Worm (Caenorhabditis elegans): ENCODE data around the gene pus-1.

Gene pus-1

DNA sequence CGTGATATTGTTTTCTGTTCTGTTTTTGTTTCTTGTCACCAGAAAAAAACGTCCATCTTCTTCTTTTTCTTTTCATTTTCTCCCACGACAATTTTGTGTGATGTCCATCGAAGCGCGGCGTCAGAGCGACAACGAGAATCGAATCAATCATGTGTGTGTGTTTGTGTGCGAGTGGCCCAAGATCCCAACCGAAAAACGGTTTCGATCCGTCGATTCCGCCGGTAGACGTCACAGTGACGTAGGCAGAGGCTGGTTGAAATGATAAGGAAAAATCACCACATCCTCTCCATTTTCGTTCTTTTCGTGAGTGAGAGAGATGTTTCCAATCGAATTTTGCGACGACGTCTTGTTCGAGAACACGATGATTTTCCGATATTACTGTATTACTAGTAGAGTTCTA, 14.2 kb downstream of the pus-1 start:
- TF ChIP-seq dao-5 (tag; optimal IDR thresholded peaks at IDR 0.05) = no peak
- no peak for TF ChIP-seq him-1 (tag; optimal IDR thresholded peaks at IDR 0.05)
- no peak for TF ChIP-seq W03F9.2 (tag; optimal IDR thresholded peaks at IDR 0.05)

DNA sequence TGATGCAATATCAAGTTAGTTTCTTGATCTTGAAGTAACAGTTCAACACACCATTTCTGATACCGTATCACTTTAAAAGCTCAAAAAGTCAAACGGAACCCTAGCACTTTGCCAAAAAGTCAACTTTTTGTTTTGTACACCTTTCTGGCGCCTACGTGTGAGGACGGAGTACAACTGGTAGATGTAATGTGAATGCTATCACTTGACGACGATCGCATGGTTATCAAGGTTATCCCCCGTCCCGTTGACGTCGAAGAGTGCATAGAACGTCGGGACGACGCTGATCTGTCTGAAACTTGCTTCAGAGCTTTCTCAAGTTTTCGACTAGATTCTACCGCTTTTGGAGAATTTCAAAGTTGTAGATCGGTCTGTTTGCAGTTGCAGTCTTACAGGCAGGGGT, 14.8 kb downstream of the pus-1 start:
- no peak for TF ChIP-seq dao-5 (tag; optimal IDR thresholded peaks at IDR 0.05)
- no peak for TF ChIP-seq W03F9.2 (tag; optimal IDR thresholded peaks at IDR 0.05)
- TF ChIP-seq him-1 (tag; optimal IDR thresholded peaks at IDR 0.05) = no peak

DNA sequence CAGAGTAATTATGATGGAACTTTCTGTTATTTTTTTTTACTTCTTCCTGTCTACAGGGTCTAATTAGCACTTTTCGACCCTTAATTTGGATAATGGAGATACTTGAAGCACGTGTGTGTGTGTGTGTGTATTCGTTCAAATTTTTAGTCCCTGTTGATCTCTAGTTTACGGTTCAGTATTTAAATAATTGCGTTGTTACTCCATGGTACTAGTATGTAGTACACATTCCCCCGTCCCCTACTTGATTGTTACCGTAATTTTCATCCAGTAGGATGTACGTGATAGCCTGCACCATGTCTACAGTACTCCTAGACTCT, 15.5 kb downstream of the pus-1 start:
- TF ChIP-seq him-1 (tag; optimal IDR thresholded peaks at IDR 0.05) (no peak), dao-5 (tag; optimal IDR thresholded peaks at IDR 0.05) (no peak), W03F9.2 (tag; optimal IDR thresholded peaks at IDR 0.05) (no peak)

DNA sequence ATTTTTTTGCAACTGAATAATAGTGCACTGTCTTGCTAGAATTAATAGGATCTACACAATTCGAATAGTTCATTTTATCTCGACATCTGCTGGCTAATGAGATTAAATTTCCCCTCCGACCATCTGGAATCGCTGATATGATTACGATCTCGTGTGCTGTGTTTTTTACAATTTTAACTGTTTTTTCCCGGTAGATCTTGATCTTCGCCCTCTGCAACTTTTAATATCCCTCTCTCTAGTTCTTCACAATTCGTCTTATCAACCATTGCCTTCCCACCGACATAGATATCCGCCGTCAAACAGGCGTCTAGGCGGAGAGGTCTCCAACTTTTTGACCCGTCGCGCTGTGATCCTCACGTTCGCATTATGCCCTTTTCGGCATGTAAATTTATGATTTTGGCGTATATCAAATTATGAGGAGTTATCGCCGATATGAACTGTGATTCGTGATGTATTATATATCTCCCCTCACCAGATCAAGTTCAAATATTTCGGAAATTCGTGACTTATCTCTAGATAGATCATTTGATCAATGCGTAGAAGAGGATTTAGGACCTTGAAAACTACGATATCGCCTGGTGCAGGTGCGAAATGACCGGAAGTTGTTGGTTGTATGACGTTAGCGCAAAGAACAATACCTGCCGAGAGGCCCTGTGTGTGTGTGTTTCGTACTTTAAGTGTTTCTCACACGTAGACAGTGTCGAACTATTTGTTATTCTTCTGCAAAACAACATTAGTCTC, 16.0 kb downstream of the pus-1 start:
- no peak for TF ChIP-seq W03F9.2 (tag; optimal IDR thresholded peaks at IDR 0.05)
- no peak for TF ChIP-seq dao-5 (tag; optimal IDR thresholded peaks at IDR 0.05)
- TF ChIP-seq him-1 (tag; optimal IDR thresholded peaks at IDR 0.05) = no peak

DNA sequence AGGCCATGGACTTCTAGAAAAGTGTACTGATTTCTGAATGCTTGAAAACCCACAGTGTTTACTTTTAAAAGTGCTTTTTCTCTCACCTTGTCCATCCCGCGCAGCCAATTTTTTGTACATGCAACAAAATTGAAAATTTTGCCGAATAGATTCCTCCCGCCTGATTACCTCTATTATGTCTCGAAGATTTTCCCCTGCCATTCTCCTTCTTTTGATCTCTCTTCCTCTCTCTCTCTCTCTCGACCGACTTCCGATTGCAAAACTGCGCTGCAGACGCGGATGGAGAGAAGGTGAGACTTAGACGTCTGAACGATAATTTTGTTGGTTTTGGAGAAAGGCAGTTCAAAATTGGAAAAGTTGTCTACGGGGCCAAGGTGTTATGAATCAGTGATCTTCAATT, 20.3 kb downstream of the pus-1 start:
- TF ChIP-seq W03F9.2 (tag; optimal IDR thresholded peaks at IDR 0.05) (no peak), him-1 (tag; optimal IDR thresholded peaks at IDR 0.05) (no peak), dao-5 (tag; optimal IDR thresholded peaks at IDR 0.05) (no peak)

DNA sequence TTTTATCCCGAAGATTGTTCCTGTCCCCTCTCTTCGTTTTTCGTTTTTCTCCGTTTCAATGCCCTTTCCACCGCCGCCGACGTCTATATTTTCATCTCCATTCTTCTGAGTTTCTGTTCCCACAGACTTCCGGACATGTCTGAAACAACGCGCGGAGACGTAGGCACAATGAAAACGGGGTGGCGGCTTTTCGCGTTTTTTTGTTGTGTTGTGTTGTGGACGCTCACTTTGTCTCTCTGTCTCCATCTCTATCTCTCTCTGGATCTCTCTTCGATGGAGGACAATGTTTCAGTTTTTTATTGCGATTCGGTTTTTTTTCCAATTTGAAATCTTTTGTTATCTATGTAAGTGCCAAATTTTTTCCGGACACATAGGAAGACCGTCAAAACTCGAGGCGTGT, 34.8 kb downstream of the pus-1 start:
- TF ChIP-seq him-1 (tag; optimal IDR thresholded peaks at IDR 0.05) = no peak
- TF ChIP-seq dao-5 (tag; optimal IDR thresholded peaks at IDR 0.05) = no peak
- no peak for TF ChIP-seq W03F9.2 (tag; optimal IDR thresholded peaks at IDR 0.05)

DNA sequence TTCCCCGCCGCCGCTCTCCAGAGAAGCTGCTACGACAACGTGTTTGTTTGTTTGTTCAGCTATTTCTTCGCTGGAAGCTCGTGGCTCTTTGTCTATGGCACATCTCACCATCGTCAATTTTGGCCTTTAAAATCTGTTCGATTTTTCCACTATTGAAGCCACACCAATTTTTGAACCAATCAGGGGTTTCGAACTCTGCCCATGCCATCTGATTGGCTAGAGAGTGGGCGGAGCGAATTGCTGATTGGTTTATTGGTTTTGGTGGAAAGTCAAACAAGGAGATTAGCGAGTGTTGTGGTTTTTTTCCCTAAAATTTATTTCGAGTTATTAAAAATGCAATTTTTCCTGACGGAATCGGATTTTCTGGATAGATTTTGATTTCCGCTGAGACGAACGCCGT, 38.6 kb downstream of the pus-1 start:
- TF ChIP-seq him-1 (tag; optimal IDR thresholded peaks at IDR 0.05) (no peak), W03F9.2 (tag; optimal IDR thresholded peaks at IDR 0.05) (no peak), dao-5 (tag; optimal IDR thresholded peaks at IDR 0.05) (no peak)

DNA sequence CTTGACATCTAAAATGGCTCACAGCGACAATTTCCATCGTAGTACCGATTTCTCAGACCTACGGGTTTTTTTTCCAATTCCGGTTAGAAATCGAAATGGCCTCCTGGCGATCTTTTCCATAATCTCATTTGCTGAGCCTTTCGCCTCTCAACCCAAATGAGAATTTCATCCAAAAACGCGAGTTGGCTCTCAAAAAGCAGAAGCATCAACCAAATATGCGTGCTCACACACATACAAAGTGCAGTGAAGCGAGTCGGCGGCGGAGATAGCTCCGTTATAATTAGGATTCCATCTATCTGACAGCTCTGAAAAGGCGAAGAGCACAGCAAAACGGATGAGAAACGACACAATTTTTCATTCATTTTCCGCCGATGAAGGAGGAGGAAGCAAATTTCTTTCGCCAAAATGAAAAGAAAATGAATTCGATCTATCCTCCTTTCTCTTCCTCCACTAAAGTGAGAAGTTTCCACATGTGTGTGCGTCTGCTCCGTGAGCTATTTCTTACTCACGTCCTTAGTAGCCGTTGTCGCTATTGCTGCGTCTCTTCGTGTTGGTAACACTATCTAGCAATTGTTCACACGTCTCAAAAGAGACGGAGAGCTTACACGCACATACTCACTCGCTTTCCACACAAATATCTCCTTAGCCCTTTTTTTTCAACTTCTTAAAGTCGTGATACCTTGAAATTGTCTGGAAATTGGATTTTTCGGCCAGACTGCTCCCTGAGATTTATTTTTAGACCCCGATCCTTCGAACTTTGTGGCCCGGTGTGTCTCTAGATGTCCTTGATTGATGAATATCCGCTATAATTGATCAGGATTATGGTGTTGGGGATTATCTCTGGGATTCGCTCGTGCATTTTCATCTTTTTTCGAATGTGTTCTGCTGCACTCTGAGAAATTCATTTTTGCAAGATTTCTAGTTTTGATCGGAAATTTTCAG, 42.4 kb downstream of the pus-1 start:
- TF ChIP-seq him-1 (tag; optimal IDR thresholded peaks at IDR 0.05) = no peak
- TF ChIP-seq W03F9.2 (tag; optimal IDR thresholded peaks at IDR 0.05) = no peak
- TF ChIP-seq dao-5 (tag; optimal IDR thresholded peaks at IDR 0.05) = no peak

DNA sequence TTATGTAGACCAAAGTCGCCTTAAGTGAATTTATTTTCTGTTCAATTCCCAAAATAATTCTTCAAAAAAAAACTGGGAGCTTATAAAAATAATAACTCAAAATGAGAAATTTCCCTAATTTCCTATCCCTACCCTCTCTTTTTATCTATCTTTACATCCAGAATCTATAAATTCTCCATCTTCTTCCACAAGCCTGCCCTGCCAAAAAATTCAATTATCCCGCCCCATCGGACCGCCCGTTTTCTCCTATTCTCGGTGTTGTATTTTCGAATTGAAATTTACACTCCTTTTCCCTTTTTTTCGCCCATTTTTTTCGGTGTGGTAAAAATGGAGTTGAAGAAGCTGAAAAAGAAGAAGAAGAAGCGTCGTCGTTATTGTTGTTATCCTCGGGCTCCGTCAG, 45.3 kb downstream of the pus-1 start:
- TF ChIP-seq W03F9.2 (tag; optimal IDR thresholded peaks at IDR 0.05) (no peak), him-1 (tag; optimal IDR thresholded peaks at IDR 0.05) (no peak), dao-5 (tag; optimal IDR thresholded peaks at IDR 0.05) (no peak)

DNA sequence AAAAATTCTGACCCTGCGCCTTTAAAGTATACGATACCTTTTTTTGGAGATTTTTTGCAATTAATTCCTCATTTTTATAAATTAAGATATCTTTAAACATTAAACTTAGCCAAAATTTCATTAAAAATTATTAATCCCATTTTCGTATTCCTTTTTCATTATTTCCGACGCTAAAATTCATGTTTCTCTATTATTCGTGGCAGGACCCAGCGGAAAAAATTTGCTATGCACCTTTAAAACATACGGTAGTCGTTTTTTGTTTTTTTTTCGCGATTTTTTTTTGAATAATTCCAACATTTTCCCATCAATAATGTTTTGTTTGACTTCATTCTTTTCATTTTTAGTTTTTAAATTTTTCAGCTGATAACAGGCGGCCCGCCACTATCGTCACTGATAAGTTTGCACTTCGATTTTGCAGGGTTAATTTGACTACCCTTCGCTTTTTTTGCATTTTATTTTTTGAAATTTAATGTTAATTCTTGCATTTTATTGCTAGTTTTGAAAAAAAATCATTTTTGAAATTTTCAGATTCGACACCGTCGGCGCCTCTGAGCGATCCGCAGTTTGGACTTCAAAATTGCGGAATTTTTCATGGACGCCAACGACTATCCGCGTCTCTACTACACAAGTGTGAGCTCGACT, 47.6 kb downstream of the pus-1 start, which contains the start of gene dkf-2:
Gene dkf-2 (plus strand): TSS at position 592 of the 642 bp plus-strand sequence.
- TF ChIP-seq dao-5 (tag; optimal IDR thresholded peaks at IDR 0.05) = no peak
- TF ChIP-seq W03F9.2 (tag; optimal IDR thresholded peaks at IDR 0.05) = no peak
- TF ChIP-seq him-1 (tag; optimal IDR thresholded peaks at IDR 0.05) = no peak

DNA sequence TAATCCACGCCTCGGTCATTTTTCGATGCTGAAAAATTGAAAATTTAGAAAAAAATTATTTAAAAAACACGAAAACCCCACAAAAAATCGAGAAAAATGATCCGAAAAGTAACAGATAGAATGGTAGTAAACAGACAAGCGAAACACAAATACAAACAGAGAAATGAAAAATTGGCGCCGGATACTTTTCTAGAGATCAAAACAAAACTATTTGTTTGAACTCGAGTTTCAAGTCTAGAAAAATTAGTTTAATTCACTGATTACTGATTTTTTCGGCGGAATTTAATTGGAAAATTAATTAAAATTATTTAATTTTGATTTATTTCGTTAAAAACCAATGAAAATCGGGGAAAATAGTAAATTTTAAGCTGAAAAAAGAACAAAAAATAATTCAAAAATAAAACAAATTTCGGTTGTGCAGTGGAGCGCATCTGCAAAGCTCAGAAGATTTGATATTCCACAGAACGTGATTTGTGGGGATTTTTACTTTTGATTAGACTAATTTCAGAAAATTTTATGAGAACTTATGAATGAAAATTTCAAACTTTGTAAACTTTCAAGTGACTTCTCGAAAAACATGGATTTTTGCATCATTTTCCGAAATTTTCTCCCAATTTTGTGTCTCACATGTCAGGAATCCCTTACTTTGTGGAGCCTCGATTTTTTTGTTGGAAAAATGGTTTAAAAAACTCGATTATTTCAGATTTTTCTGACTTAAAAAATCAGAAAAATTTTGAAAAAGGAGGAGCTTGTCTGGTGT, 48.3 kb downstream of the pus-1 start, which contains the start of gene gyg-2:
Gene gyg-2 (minus strand): TSS at position 28 of the 760 bp plus-strand sequence.
- TF ChIP-seq W03F9.2 (tag; optimal IDR thresholded peaks at IDR 0.05) (no peak), dao-5 (tag; optimal IDR thresholded peaks at IDR 0.05) (no peak), him-1 (tag; optimal IDR thresholded peaks at IDR 0.05) (no peak)

DNA sequence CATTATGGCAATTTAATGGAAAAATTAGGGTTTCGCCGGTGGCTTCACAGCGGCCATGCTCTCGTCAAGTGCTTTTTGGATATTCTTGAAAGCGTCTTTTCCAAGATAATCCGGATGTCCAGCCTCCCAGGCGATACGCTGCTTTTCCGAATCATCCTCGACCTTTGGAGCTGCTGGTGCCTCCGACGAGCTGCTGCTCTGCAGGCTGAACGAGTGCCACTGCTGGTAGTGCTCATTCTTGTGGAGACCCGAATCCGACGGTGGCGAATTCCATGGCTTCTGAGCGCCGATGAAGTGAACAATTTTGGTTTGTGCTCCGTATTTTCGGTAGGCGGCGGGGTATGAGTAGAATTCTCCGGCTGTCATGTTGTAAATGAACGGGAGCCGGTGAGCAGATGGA, 49.5 kb downstream of the pus-1 start:
- no peak for TF ChIP-seq him-1 (tag; optimal IDR thresholded peaks at IDR 0.05)
- TF ChIP-seq dao-5 (tag; optimal IDR thresholded peaks at IDR 0.05) = no peak
- TF ChIP-seq W03F9.2 (tag; optimal IDR thresholded peaks at IDR 0.05) = no peak

DNA sequence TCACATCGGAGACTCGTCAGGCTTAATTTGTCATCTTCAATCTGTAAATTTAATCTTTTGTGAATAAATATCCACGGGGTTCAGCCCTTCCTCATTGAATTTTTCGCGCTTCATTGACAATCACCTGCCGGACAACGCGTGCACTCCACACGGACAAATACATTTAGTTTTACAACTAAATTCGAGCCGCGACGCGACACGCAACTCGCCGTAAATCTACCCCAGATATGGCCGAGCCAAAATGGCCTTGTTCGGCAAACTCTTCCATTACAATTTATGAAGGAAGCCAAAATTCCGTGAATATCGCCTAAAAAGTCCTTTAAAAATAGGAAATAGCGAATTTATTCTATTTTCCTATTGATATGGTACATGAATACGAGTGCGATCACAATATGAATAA, 50.0 kb downstream of the pus-1 start:
- TF ChIP-seq him-1 (tag; optimal IDR thresholded peaks at IDR 0.05) (no peak), dao-5 (tag; optimal IDR thresholded peaks at IDR 0.05) (no peak), W03F9.2 (tag; optimal IDR thresholded peaks at IDR 0.05) (no peak)
